Fruit fly (Drosophila melanogaster): ENCODE measurements around the gene CG3457.
A peak's percentile ranks its signal among the peaks of the same experiment; 100 is the strongest.

DNA sequence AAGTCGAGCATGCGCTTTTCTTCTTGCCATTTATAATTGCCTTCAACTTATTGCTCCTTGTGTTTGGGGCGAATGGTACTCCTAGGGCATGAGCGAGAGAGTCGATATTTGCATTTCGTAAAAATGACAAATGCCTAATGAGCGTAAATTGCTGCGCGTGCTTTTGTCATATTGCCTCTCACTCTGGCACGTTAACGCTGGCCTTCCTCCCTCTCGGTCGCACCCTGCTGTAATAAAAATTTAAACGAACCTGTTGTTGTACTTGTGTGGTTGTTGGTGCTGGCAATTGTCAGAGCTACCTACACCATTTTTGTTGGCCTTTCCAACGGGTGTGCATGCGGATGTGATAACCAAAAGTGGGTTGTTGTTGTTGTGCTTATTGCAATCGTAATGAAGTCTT lies 49.2 kb upstream of the CG3457 start:
- TF ChIP-seq CG5204 (GFP tag; optimal IDR thresholded peaks at IDR 0.05), result no peak
- TF ChIP-seq kay (GFP tag; ENCODE audit: borderline replicate concordance), result peak; percentile 81
- TF ChIP-seq toe (GFP tag; optimal IDR thresholded peaks at IDR 0.05), result no peak
- TF ChIP-seq CG7101 (tag; optimal IDR thresholded peaks at IDR 0.05), result no peak
- TF ChIP-seq pad (GFP tag; optimal IDR thresholded peaks at IDR 0.05), result no peak
- no peak for TF ChIP-seq Hr96 (GFP tag; optimal IDR thresholded peaks at IDR 0.05)

All from whole organism, adult.